Worm (Caenorhabditis elegans): ENCODE measurements around the gene str-76.
"Not testable (repeated sequence)": the region's sequence is repeated elsewhere in the genome, so short reads cannot be mapped to it uniquely, and the experiment has no call there.

str-76 gene

ce11 chrV:2515493-2515892 is at the start of gene str-76:
Gene str-76, minus strand, starts transcription at chrV:2515593.
- not testable (repeated sequence) for TF ChIP-seq cog-1 (tag; optimal IDR thresholded peaks at IDR 0.05); T22C8.4 (GFP tag; IDR thresholded peaks at IDR 0.05); ztf-23 (GFP tag; IDR thresholded peaks at IDR 0.05)

ce11 chrV:2561390-2561789 is 46.0 kb upstream of the str-76 start, which contains the start of gene gst-10:
Gene gst-10, plus strand, starts transcription at chrV:2561690.
- TF ChIP-seq klf-2 (GFP tag; conservative IDR thresholded peaks at IDR 0.05); cog-1 (tag; optimal IDR thresholded peaks at IDR 0.05); flt-1 (GFP tag; IDR thresholded peaks at IDR 0.05): not testable (repeated sequence)

ce11 chrV:2536309-2536708 is 20.9 kb upstream of the str-76 start, which contains the start of gene Y45G12C.10:
Gene Y45G12C.10, minus strand, starts transcription at chrV:2536409.
- TF ChIP-seq T22C8.4 (GFP tag; IDR thresholded peaks at IDR 0.05); ztf-23 (GFP tag; IDR thresholded peaks at IDR 0.05); ref-1 (GFP tag; conservative IDR thresholded peaks at IDR 0.05): not testable (repeated sequence)

All from whole organism, midembryonic.